Fruit fly (Drosophila melanogaster) whole organism, embryonic: ENCODE results near the gene CG31275.

Source experiments
- B-H1 ChIP-seq: fragments of 200-800 bp; sonication (Bioruptor generic); IDR thresholded peaks from 3 replicates; pipeline ENCODE4 v1.3.6; 2022; ENCODE audit warnings: missing biosample characterization, missing genetic modification characterization
- CG11093 ChIP-seq: fragments of 200-800 bp; sonication (Bioruptor generic); IDR thresholded peaks from 3 replicates; pipeline ENCODE4 v1.3.6; 2022; ENCODE audit warnings: missing biosample characterization, missing genetic modification characterization
- CG12299 ChIP-seq: fragments of 200-800 bp; sonication (Bioruptor generic); optimal IDR thresholded peaks from 2 replicates; lab custom pipeline; 2018; ENCODE audit warnings: missing biosample characterization, mild to moderate bottlenecking, missing genetic modification characterization
- CG13123 ChIP-seq: fragments of 200-800 bp; sonication (Bioruptor generic); optimal IDR thresholded peaks from 2 replicates; lab custom pipeline; 2016; ENCODE audit warnings: missing biosample characterization, missing genetic modification characterization
- CG13624 ChIP-seq: fragments of 200-800 bp; sonication (Bioruptor generic); optimal IDR thresholded peaks from 2 replicates; lab custom pipeline; 2016; ENCODE audit warnings: missing biosample characterization, missing genetic modification characterization
- CG13775 ChIP-seq: fragments of 200-800 bp; sonication (Bioruptor generic); optimal IDR thresholded peaks from 3 replicates; lab custom pipeline; 2017; ENCODE audit warnings: missing biosample characterization, mild to moderate bottlenecking, missing genetic modification characterization
- CG14965 ChIP-seq: fragments of 200-800 bp; sonication (Bioruptor generic); optimal IDR thresholded peaks from 2 replicates; lab custom pipeline; 2016; ENCODE audit warnings: missing biosample characterization, missing genetic modification characterization, borderline replicate concordance
- CG15073 ChIP-seq: fragments of 200-800 bp; sonication (Bioruptor generic); optimal IDR thresholded peaks from 2 replicates; lab custom pipeline; 2016; ENCODE audit warnings: missing biosample characterization, missing genetic modification characterization
- CG16863 ChIP-seq: fragments of 200-800 bp; sonication (Bioruptor generic); optimal IDR thresholded peaks from 3 replicates; lab custom pipeline; 2016; ENCODE audit warnings: missing biosample characterization, missing genetic modification characterization
- CG18476 ChIP-seq: fragments of 200-800 bp; sonication (Bioruptor generic); optimal IDR thresholded peaks from 2 replicates; lab custom pipeline; 2016; ENCODE audit warnings: missing biosample characterization, mild to moderate bottlenecking, missing genetic modification characterization
- CG2889 ChIP-seq: fragments of 200-800 bp; sonication (Bioruptor generic); IDR thresholded peaks from 3 replicates; pipeline ENCODE4 v1.3.6; 2022; ENCODE audit warnings: missing biosample characterization, missing genetic modification characterization
- CG4820 ChIP-seq: fragments of 200-800 bp; sonication (Bioruptor generic); optimal IDR thresholded peaks from 3 replicates; lab custom pipeline; 2016; ENCODE audit warnings: missing biosample characterization, missing genetic modification characterization
- CG6683 ChIP-seq: fragments of 200-800 bp; sonication (Bioruptor generic); optimal IDR thresholded peaks from 2 replicates; lab custom pipeline; 2017; ENCODE audit warnings: missing biosample characterization, mild to moderate bottlenecking, missing genetic modification characterization, missing genetic modification reagents
- CG6854 ChIP-seq: fragments of 200-800 bp; sonication (Bioruptor generic); optimal IDR thresholded peaks from 3 replicates; lab custom pipeline; 2017; ENCODE audit warnings: missing biosample characterization, mild to moderate bottlenecking, missing genetic modification characterization
- CG7745 ChIP-seq: fragments of 200-800 bp; sonication (Bioruptor generic); optimal IDR thresholded peaks from 2 replicates; lab custom pipeline; 2018; ENCODE audit warnings: missing biosample characterization, mild to moderate bottlenecking, missing genetic modification characterization, moderate library complexity
- CG7928 ChIP-seq: fragments of 200-800 bp; sonication (Bioruptor generic); optimal IDR thresholded peaks from 2 replicates; lab custom pipeline; 2017; ENCODE audit warnings: missing biosample characterization, mild to moderate bottlenecking, missing genetic modification characterization
- CG7987 ChIP-seq: fragments of 200-800 bp; sonication (Bioruptor generic); optimal IDR thresholded peaks from 2 replicates; lab custom pipeline; 2018; ENCODE audit warnings: missing biosample characterization, mild to moderate bottlenecking, missing genetic modification characterization, moderate library complexity
- CG9215 ChIP-seq: fragments of 200-800 bp; sonication (Bioruptor generic); IDR thresholded peaks from 2 replicates; pipeline ENCODE4 v1.3.6; 2022; ENCODE audit warnings: missing biosample characterization, missing genetic modification characterization
- CG9817 ChIP-seq: fragments of 200-800 bp; sonication (Bioruptor generic); optimal IDR thresholded peaks from 2 replicates; lab custom pipeline; 2018; ENCODE audit warnings: missing biosample characterization, mild to moderate bottlenecking, missing genetic modification characterization, moderate library complexity
- CG9876 ChIP-seq: fragments of 200-800 bp; sonication (Bioruptor generic); optimal IDR thresholded peaks from 2 replicates; lab custom pipeline; 2016; ENCODE audit warnings: missing biosample characterization, missing genetic modification characterization
- CHES-1-like ChIP-seq: fragments of 200-800 bp; sonication (Bioruptor generic); optimal IDR thresholded peaks from 2 replicates; lab custom pipeline; 2016; ENCODE audit warnings: missing biosample characterization, missing genetic modification characterization
- Dref ChIP-seq: fragments of 200-800 bp; sonication (Bioruptor generic); IDR thresholded peaks from 2 replicates; pipeline ENCODE4 v1.3.6; 2022; ENCODE audit warnings: missing biosample characterization, missing genetic modification characterization
- HLHmδ ChIP-seq: fragments of 200-800 bp; sonication (Bioruptor generic); optimal IDR thresholded peaks from 2 replicates; lab custom pipeline; 2018; ENCODE audit warnings: missing biosample characterization, mild to moderate bottlenecking, missing genetic modification characterization, moderate library complexity
- HmgD ChIP-seq: fragments of 200-800 bp; sonication (Bioruptor generic); optimal IDR thresholded peaks from 3 replicates; lab custom pipeline; 2016; ENCODE audit warnings: missing biosample characterization, missing genetic modification characterization
- HmgZ ChIP-seq: fragments of 200-800 bp; sonication (Bioruptor generic); optimal IDR thresholded peaks from 2 replicates; lab custom pipeline; 2018; ENCODE audit warnings: missing biosample characterization, mild to moderate bottlenecking, missing genetic modification characterization
- Hr3 ChIP-seq: fragments of 200-800 bp; sonication (Bioruptor generic); optimal IDR thresholded peaks from 3 replicates; lab custom pipeline; 2016; ENCODE audit warnings: missing biosample characterization, missing genetic modification characterization
- Meics ChIP-seq: fragments of 200-800 bp; sonication (Bioruptor generic); optimal IDR thresholded peaks from 2 replicates; lab custom pipeline; 2017; ENCODE audit warnings: missing biosample characterization, mild to moderate bottlenecking, missing genetic modification characterization
- Nf-YC ChIP-seq: fragments of 200-800 bp; optimal IDR thresholded peaks from 3 replicates; lab custom pipeline; 2019; ENCODE audit warnings: missing biosample characterization, mild to moderate bottlenecking, missing genetic modification characterization, moderate library complexity
- Sox100B ChIP-seq: fragments of 200-800 bp; sonication (Bioruptor generic); optimal IDR thresholded peaks from 3 replicates; lab custom pipeline; 2018; ENCODE audit warnings: missing biosample characterization, mild to moderate bottlenecking, missing genetic modification characterization
- btn ChIP-seq: fragments of 200-800 bp; sonication (Bioruptor generic); optimal IDR thresholded peaks from 2 replicates; lab custom pipeline; 2016; ENCODE audit warnings: missing biosample characterization, missing genetic modification characterization
- caup ChIP-seq: fragments of 200-800 bp; sonication (Bioruptor generic); optimal IDR thresholded peaks from 3 replicates; lab custom pipeline; 2017; ENCODE audit warnings: missing biosample characterization, mild to moderate bottlenecking, missing genetic modification characterization, moderate library complexity; ENCODE audit not compliant: severe bottlenecking
- chm ChIP-seq: fragments of 200-800 bp; sonication (Bioruptor generic); IDR thresholded peaks from 2 replicates; pipeline ENCODE4 v1.3.6; 2022; ENCODE audit warnings: missing biosample characterization, missing genetic modification characterization
- dmrt99B ChIP-seq: fragments of 200-800 bp; sonication (Bioruptor generic); optimal IDR thresholded peaks from 2 replicates; lab custom pipeline; 2018; ENCODE audit warnings: missing biosample characterization, mild to moderate bottlenecking, missing genetic modification characterization, moderate library complexity
- fd96Cb ChIP-seq: fragments of 200-800 bp; sonication (Bioruptor generic); optimal IDR thresholded peaks from 2 replicates; lab custom pipeline; 2018; ENCODE audit warnings: missing biosample characterization, mild to moderate bottlenecking, missing genetic modification characterization, moderate library complexity
- gce ChIP-seq: fragments of 200-800 bp; sonication (Bioruptor generic); IDR thresholded peaks from 3 replicates; pipeline ENCODE4 v1.3.6; 2022; ENCODE audit warnings: missing biosample characterization, missing genetic modification characterization
- gcm2 ChIP-seq: fragments of 200-800 bp; sonication (Bioruptor generic); optimal IDR thresholded peaks from 2 replicates; lab custom pipeline; 2016; ENCODE audit warnings: missing biosample characterization, missing genetic modification characterization
- gem ChIP-seq: fragments of 200-800 bp; sonication (Bioruptor generic); optimal IDR thresholded peaks from 2 replicates; lab custom pipeline; 2019; ENCODE audit warnings: missing biosample characterization, mild to moderate bottlenecking, missing genetic modification characterization, moderate library complexity
- hb ChIP-seq: fragments of 200-800 bp; sonication (Bioruptor generic); IDR thresholded peaks from 3 replicates; pipeline ENCODE4 v1.3.6; 2022; ENCODE audit warnings: missing biosample characterization, missing genetic modification characterization; ENCODE audit not compliant: partially characterized antibody
- jumu ChIP-seq: fragments of 200-800 bp; sonication (Bioruptor generic); optimal IDR thresholded peaks from 3 replicates; lab custom pipeline; 2016; ENCODE audit warnings: missing biosample characterization, missing genetic modification characterization
- kah ChIP-seq: fragments of 200-800 bp; sonication (Bioruptor generic); optimal IDR thresholded peaks from 2 replicates; lab custom pipeline; 2018; ENCODE audit warnings: missing biosample characterization, mild to moderate bottlenecking, missing genetic modification characterization
- lbe ChIP-seq: fragments of 200-800 bp; sonication (Bioruptor generic); optimal IDR thresholded peaks from 2 replicates; lab custom pipeline; 2016; ENCODE audit warnings: missing biosample characterization, mild to moderate bottlenecking, missing genetic modification characterization
- mam ChIP-seq: fragments of 200-800 bp; sonication (Bioruptor generic); optimal IDR thresholded peaks from 3 replicates; lab custom pipeline; 2016; ENCODE audit warnings: missing biosample characterization, missing genetic modification characterization
- mld ChIP-seq: fragments of 200-800 bp; sonication (Bioruptor generic); IDR thresholded peaks from 3 replicates; pipeline ENCODE4 v1.3.6; 2022; ENCODE audit warnings: missing biosample characterization, missing genetic modification characterization; ENCODE audit not compliant: partially characterized antibody
- sens ChIP-seq: fragments of 200-800 bp; sonication (Bioruptor generic); peaks from one replicate; lab custom pipeline; 2016; ENCODE audit warnings: missing biosample characterization, missing genetic modification characterization
- sisA ChIP-seq: fragments of 200-800 bp; sonication (Bioruptor generic); IDR thresholded peaks from 2 replicates; pipeline ENCODE4 v1.3.6; 2022; ENCODE audit warnings: missing biosample characterization, missing genetic modification characterization
- slbo ChIP-seq: fragments of 200-800 bp; sonication (Bioruptor generic); IDR thresholded peaks from 2 replicates; pipeline ENCODE4 v1.3.6; 2022; ENCODE audit warnings: missing biosample characterization, missing genetic modification characterization
- sna ChIP-seq: fragments of 200-800 bp; sonication (Bioruptor generic); IDR thresholded peaks from 2 replicates; pipeline ENCODE4 v1.3.6; 2022; ENCODE audit warnings: missing biosample characterization, missing genetic modification characterization; ENCODE audit not compliant: partially characterized antibody
- sob ChIP-seq: fragments of 200-800 bp; sonication (Bioruptor generic); IDR thresholded peaks from 2 replicates; pipeline ENCODE4 v1.3.6; 2022; ENCODE audit warnings: missing biosample characterization, missing genetic modification characterization
- ssp ChIP-seq: fragments of 200-800 bp; sonication (Bioruptor generic); IDR thresholded peaks from 2 replicates; pipeline ENCODE4 v1.3.6; 2022; ENCODE audit warnings: missing biosample characterization, missing genetic modification characterization
- tna ChIP-seq: fragments of 200-800 bp; sonication (Bioruptor generic); IDR thresholded peaks from 2 replicates; pipeline ENCODE4 v1.3.6; 2022; ENCODE audit warnings: missing biosample characterization, missing genetic modification characterization; ENCODE audit not compliant: partially characterized antibody

Gene CG31275

dm6 chr3R:16715594-16715993, 35.5 kb downstream of the CG31275 start (continued):
- TF ChIP-seq tna, result peak; percentile 39; the same call in 1 of the 2 replicates
- no peak for TF ChIP-seq btn (GFP tag; lab: Kevin White, UChicago)
- TF ChIP-seq gce, result no peak
- TF ChIP-seq Dref, result 0 out of 2 replicates have a peak, but pooled peaks have one; percentile 17
- TF ChIP-seq mld (GFP tag; lab: Robert Waterston, UW), result peak; percentile 90
- TF ChIP-seq kah (GFP tag; lab: Kevin White, UChicago), result no peak
- TF ChIP-seq Nf-YC (tag; lab: Kevin White, UChicago), result peak; percentile 86
- TF ChIP-seq CG6683 (GFP tag; lab: Kevin White, UChicago), result no peak

- TF ChIP-seq CG9215 (GFP tag; lab: Robert Waterston, UW) (peak; percentile 51; the same call in 1 of the 2 replicates), CG9876 (no peak), CG7745 (tag; lab: Kevin White, UChicago) (no peak), HmgD (GFP tag; lab: Kevin White, UChicago) (no peak), slbo (GFP tag; lab: Robert Waterston, UW) (peak; percentile 75), CG13775 (GFP tag; lab: Kevin White, UChicago) (peak; percentile 37), Hr3 (peak; percentile 29), CG11093 (GFP tag; lab: Robert Waterston, UW) (no peak), CG12299 (tag; lab: Kevin White, UChicago) (no peak), mam (GFP tag; lab: Kevin White, UChicago) (peak; percentile 50), CG7928 (no peak), gcm2 (GFP tag; lab: Kevin White, UChicago) (no peak), CG15073 (no peak), dmrt99B (tag; lab: Kevin White, UChicago) (peak; percentile 47), CG6854 (GFP tag; lab: Kevin White, UChicago) (no peak), B-H1 (GFP tag; lab: Robert Waterston, UW) (0 out of 3 replicates have a peak, but pooled peaks have one; percentile 34), ssp (GFP tag; lab: Robert Waterston, UW) (0 out of 2 replicates have a peak, but pooled peaks have one; percentile 24), CHES-1-like (GFP tag; lab: Kevin White, UChicago) (no peak), CG16863 (GFP tag; lab: Kevin White, UChicago) (peak; percentile 20), HmgZ (tag; lab: Kevin White, UChicago) (peak; percentile 11), CG18476 (GFP tag; lab: Kevin White, UChicago) (no peak), CG7987 (no peak), chm (0 out of 2 replicates have a peak, but pooled peaks have one; percentile 9), Sox100B (no peak), sna (GFP tag; lab: Robert Waterston, UW) (no peak), HLHmδ (GFP tag; lab: Kevin White, UChicago) (no peak), CG4820 (GFP tag; lab: Kevin White, UChicago) (no peak), jumu (GFP tag; lab: Kevin White, UChicago) (no peak), CG14965 (GFP tag; lab: Kevin White, UChicago) (no peak), gem (peak; percentile 68), CG13123 (GFP tag; lab: Kevin White, UChicago) (no peak), caup (GFP tag; lab: Kevin White, UChicago) (no peak), sob (GFP tag; lab: Robert Waterston, UW) (no peak), sens (peak; percentile 62), lbe (GFP tag; lab: Kevin White, UChicago) (no peak), CG13624 (peak; percentile 34), CG2889 (GFP tag; lab: Robert Waterston, UW) (no peak), hb (no peak), Meics (GFP tag; lab: Kevin White, UChicago) (peak; percentile 49), CG9817 (tag; lab: Kevin White, UChicago) (no peak), fd96Cb (tag; lab: Kevin White, UChicago) (no peak), sisA (GFP tag; lab: Robert Waterston, UW) (peak; percentile 57; the same call in 1 of the 2 replicates)
Observed at dm6 chr3R:16704226-16704625, 46.9 kb downstream of the CG31275 start.
